Worm (Caenorhabditis elegans) whole organism, dauer: ENCODE results near the gene mdt-26.

ENCODE experiments used
- unc-62 ChIP-seq: sonication (generic microtip); optimal IDR thresholded peaks from 2 replicates; lab custom pipeline; 2017; ENCODE audit warnings: missing biosample characterization, missing genetic modification reagents, missing genetic modification characterization

mdt-26 gene

ce11 chrII:5651426-5651825, 9.6 kb upstream of the mdt-26 start:
- TF ChIP-seq unc-62 (GFP tag; lab: Kevin White, UChicago): no peak

- no peak for TF ChIP-seq unc-62 (GFP tag; lab: Kevin White, UChicago)
Measured at ce11 chrII:5652334-5652733, 8.6 kb upstream of the mdt-26 start, which contains the start of gene bli-2. bli-2 (minus strand) TSS chrII:5652434.

ce11 chrII:5654215-5654614, 6.8 kb upstream of the mdt-26 start, which contains the start of gene F59E12.1:
F59E12.1 (plus strand) TSS chrII:5654515.
- no peak for TF ChIP-seq unc-62 (GFP tag; lab: Kevin White, UChicago)

ce11 chrII:5659675-5660074, 1.3 kb upstream of the mdt-26 start, which contains the start of gene fut-3:
fut-3 (minus strand) TSS chrII:5659775.
- TF ChIP-seq unc-62 (GFP tag; lab: Kevin White, UChicago): no peak

- no peak for TF ChIP-seq unc-62 (GFP tag; lab: Kevin White, UChicago)
Measured at ce11 chrII:5660155-5660554, 826 bp upstream of the mdt-26 start.

ce11 chrII:5661735-5662177, 775 bp downstream of the mdt-26 start:
- no peak for TF ChIP-seq unc-62 (GFP tag; lab: Kevin White, UChicago)

ce11 chrII:5663180-5663791, 2.3 kb downstream of the mdt-26 start:
- TF ChIP-seq unc-62 (GFP tag; lab: Kevin White, UChicago): no peak

ce11 chrII:5665029-5665428, 4.0 kb downstream of the mdt-26 start, which contains the start of gene C25H3.15:
C25H3.15 (plus strand) TSS chrII:5665329.
- TF ChIP-seq unc-62 (GFP tag; lab: Kevin White, UChicago): no peak

ce11 chrII:5665991-5666390, 5.0 kb downstream of the mdt-26 start, which contains the start of gene C25H3.16:
C25H3.16 (plus strand) TSS chrII:5666291.
- no peak for TF ChIP-seq unc-62 (GFP tag; lab: Kevin White, UChicago)

- no peak for TF ChIP-seq unc-62 (GFP tag; lab: Kevin White, UChicago)
Measured at ce11 chrII:5667540-5667939, 6.6 kb downstream of the mdt-26 start.

- no peak for TF ChIP-seq unc-62 (GFP tag; lab: Kevin White, UChicago)
Measured at ce11 chrII:5668830-5669229, 7.8 kb downstream of the mdt-26 start, which contains the start of gene C25H3.7. C25H3.7 (minus strand) TSS chrII:5668930.

ce11 chrII:5669580-5669979, 8.6 kb downstream of the mdt-26 start, which contains the start of gene C25H3.17:
C25H3.17 (minus strand) TSS chrII:5669680.
- no peak for TF ChIP-seq unc-62 (GFP tag; lab: Kevin White, UChicago)

ce11 chrII:5680703-5681102, 19.7 kb downstream of the mdt-26 start, which contains the start of gene flp-27:
flp-27 (plus strand) TSS chrII:5681003.
- TF ChIP-seq unc-62 (GFP tag; lab: Kevin White, UChicago): no peak

- TF ChIP-seq unc-62 (GFP tag; lab: Kevin White, UChicago): no peak
Measured at ce11 chrII:5688959-5689358, 28.0 kb downstream of the mdt-26 start, which contains the start of gene C25H3.11. C25H3.11 (minus strand) TSS chrII:5689040.

ce11 chrII:5691216-5691771, 30.3 kb downstream of the mdt-26 start, which contains the start of the genes ndub-5 and eif-2D:
ndub-5 (minus strand) TSS chrII:5691353.
eif-2D (plus strand) TSS chrII:5691721.
- no peak for TF ChIP-seq unc-62 (GFP tag; lab: Kevin White, UChicago)

ce11 chrII:5693893-5694292, 32.9 kb downstream of the mdt-26 start, which contains the start of gene C25H3.3:
C25H3.3 (plus strand) TSS chrII:5694193.
- no peak for TF ChIP-seq unc-62 (GFP tag; lab: Kevin White, UChicago)
